Worm (Caenorhabditis elegans) whole organism, mixed stage, embryonic: Measurements from ENCODE around the gene srd-74.

Experiments
- ces-1 ChIP-seq: fragments of 150-350 bp; optimal IDR thresholded peaks from 2 replicates; lab custom pipeline; 2014; ENCODE audit warnings: missing biosample characterization, missing genetic modification reagents, missing genetic modification characterization
- elt-3 ChIP-seq: fragments of 150-350 bp; optimal IDR thresholded peaks from 2 replicates; lab custom pipeline; 2014; ENCODE audit warnings: missing biosample characterization, missing genetic modification characterization
- lin-13 ChIP-seq: fragments of 150-350 bp; optimal IDR thresholded peaks from 2 replicates; lab custom pipeline; 2014; ENCODE audit warnings: missing biosample characterization, missing genetic modification characterization
- lsy-2 ChIP-seq: fragments of 150-350 bp; optimal IDR thresholded peaks from 2 replicates; lab custom pipeline; 2014; ENCODE audit warnings: missing biosample characterization, missing genetic modification characterization
- nhr-237 ChIP-seq: fragments of 150-350 bp; optimal IDR thresholded peaks from 2 replicates; lab custom pipeline; 2014; ENCODE audit warnings: missing biosample characterization, missing genetic modification characterization
- pha-4 ChIP-seq: fragments of 150-350 bp; optimal IDR thresholded peaks from 2 replicates; lab custom pipeline; 2018; ENCODE audit warnings: missing biosample characterization, missing genetic modification reagents, missing genetic modification characterization

DNA sequence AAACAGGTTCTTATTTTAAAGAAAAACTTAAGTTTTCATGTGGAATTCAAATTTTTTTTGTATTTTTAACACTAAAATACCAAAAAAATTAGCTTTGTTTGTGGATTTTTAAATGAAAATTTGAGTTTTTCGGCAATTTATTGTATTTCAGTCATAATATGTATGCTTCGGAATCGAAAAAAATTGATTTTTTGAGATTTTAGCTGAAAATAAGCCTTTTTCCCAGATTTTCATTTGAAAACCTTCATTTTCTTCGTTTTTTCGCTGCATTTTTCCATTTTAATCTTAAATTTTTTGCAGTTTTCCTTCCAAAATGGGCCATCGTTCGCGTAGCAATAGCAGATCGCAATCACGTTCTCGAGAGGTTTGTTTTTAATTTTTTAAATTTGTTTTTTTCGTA, 44.2 kb downstream of the srd-74 start, which contains the start of gene rsp-8:
- TF ChIP-seq elt-3 (no peak), lin-13 (no peak), nhr-237 (tag; lab: Kevin White, UChicago) (no peak), pha-4 (tag; lab: Kevin White, UChicago) (no peak), lsy-2 (no peak), ces-1 (GFP tag; lab: Kevin White, UChicago) (no peak)
